Worm (Caenorhabditis elegans): ENCODE measurements around the gene gmap-3.
A peak's percentile ranks its signal among the peaks of the same experiment; 100 is the strongest.

The gmap-3 gene

DNA sequence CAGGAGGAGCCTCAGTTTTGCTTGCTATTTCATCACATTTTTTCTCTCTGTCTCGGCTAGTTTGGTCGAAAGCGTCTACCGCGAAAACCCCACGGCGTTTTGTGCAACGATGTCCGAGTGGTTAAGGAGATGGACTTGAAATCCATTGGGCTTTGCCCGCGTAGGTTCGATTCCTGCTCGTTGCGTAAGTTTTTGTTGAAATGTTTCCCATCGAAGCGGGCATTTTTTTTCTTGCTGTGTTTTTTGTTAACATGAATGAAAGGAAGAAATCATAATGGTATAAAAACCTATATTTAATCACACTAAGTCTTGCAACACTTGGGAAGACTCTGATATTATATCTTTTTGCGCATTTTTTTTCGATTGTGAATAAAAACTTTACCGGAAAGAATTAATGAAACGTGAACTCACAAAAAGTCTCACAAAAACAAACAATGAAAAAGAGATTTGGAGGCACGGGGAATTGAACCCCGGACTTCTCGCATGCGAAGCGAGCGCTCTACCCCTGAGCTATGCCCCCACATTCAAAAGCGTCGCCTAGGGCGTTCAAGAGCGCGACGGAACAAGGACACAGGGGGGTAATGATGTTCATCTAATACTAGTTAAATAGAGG is 50.8 kb downstream of the gmap-3 start:
- TF ChIP-seq ceh-82 (tag; optimal IDR thresholded peaks at IDR 0.05) (peak; percentile 60), tbx-2 (tag; optimal IDR thresholded peaks at IDR 0.05) (peak; percentile 63), nhr-77 (tag; optimal IDR thresholded peaks at IDR 0.05) (no peak), elt-1 (tag; optimal IDR thresholded peaks at IDR 0.05) (no peak), lin-15B (tag; optimal IDR thresholded peaks at IDR 0.05) (peak; percentile 24), nhr-23 (tag; optimal IDR thresholded peaks at IDR 0.05) (peak; percentile 35), ztf-4 (tag; optimal IDR thresholded peaks at IDR 0.05) (peak; percentile 8), unc-62 (GFP tag; optimal IDR thresholded peaks at IDR 0.05) (peak; percentile 26), zag-1 (tag; optimal IDR thresholded peaks at IDR 0.05) (peak; percentile 44), lsy-12 (tag; optimal IDR thresholded peaks at IDR 0.05) (peak; percentile 72), nhr-76 (tag; optimal IDR thresholded peaks at IDR 0.05) (no peak), eor-1 (tag; optimal IDR thresholded peaks at IDR 0.05) (no peak), pqm-1 (tag; optimal IDR thresholded peaks at IDR 0.05) (no peak), nhr-67 (tag; optimal IDR thresholded peaks at IDR 0.05) (no peak), hmg-11 (tag; optimal IDR thresholded peaks at IDR 0.05) (peak; percentile 70), nhr-11 (tag; optimal IDR thresholded peaks at IDR 0.05) (peak; percentile 0), nfya-1 (tag; optimal IDR thresholded peaks at IDR 0.05; ENCODE audit: insufficient read depth) (peak; percentile 46), ceh-28 (tag; optimal IDR thresholded peaks at IDR 0.05) (peak; percentile 35), elt-2 (tag; optimal IDR thresholded peaks at IDR 0.05) (peak; percentile 38), lin-39 (tag; optimal IDR thresholded peaks at IDR 0.05) (peak; percentile 51), mml-1 (tag; optimal IDR thresholded peaks at IDR 0.05) (no peak), mdl-1 (tag; optimal IDR thresholded peaks at IDR 0.05) (no peak), R02D3.7 (tag; optimal IDR thresholded peaks at IDR 0.05) (peak; percentile 37), pha-4 (tag; optimal IDR thresholded peaks at IDR 0.05) (peak; percentile 57), nhr-43 (tag; optimal IDR thresholded peaks at IDR 0.05; ENCODE audit: poor library complexity, severe bottlenecking) (peak; percentile 77), jun-1 (tag; optimal IDR thresholded peaks at IDR 0.05) (peak; percentile 0), egl-5 (tag; optimal IDR thresholded peaks at IDR 0.05) (peak; percentile 66), snpc-4 (tag; optimal IDR thresholded peaks at IDR 0.05) (peak; percentile 28), ceh-16 (tag; optimal IDR thresholded peaks at IDR 0.05) (no peak)
